Fruit fly (Drosophila melanogaster): ENCODE data around the gene CG32022.

dm6 chr3L:8698493-8699166, 22.4 kb downstream of the CG32022 start:
- no peak for TF ChIP-seq h (optimal IDR thresholded peaks at IDR 0.05)
- TF ChIP-seq Myc (optimal IDR thresholded peaks at IDR 0.05), result no peak
- no peak for TF ChIP-seq psq (optimal IDR thresholded peaks at IDR 0.05)
- TF ChIP-seq ttk (optimal IDR thresholded peaks at IDR 0.05), result no peak
- no peak for TF ChIP-seq insv (optimal IDR thresholded peaks at IDR 0.05)
- TF ChIP-seq Sin3A (optimal IDR thresholded peaks at IDR 0.05), result no peak

Measured in Kc167 (cell line).